Worm (Caenorhabditis elegans): ENCODE measurements around the gene tag-115.

Gene tag-115

DNA sequence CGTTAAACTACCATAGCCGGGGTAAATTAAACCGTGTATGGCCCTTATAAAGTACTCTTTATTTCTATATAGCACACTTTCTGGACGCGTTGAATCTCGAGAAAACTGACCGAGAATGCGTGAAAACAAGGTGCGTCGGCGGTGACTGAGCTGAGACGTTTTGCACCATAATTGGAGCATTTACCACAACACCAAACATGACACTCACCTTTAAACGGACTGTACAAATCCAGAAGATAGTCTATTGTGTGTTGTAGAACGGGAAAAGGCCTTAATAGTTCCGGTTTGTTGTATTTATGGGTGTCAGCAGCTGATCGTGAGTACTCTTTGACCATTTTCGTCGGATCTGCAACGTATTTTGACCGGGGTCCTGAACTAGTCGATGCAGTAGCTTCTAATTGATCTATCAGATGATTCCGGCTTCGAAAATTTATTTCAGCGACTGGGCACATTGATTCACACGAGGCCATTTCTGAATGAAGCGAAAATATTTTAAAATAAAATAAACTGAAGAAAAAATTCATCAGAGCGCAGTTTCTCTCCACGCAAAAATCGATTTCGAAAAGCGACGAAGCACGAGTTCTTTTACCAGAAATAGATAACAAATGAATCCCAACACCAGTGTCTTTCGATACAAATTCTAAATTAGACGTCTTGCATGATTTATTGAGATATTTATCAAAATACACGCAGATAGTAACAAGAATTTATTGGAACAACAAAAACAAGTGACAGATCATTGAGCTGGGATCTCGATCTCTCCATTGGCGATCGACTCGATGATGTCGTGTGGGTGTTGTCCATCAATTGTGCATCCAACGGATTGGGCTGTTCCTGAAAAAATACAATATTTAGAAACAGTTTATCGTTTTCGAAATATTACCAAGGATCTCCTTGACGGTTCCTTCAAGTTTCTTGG, at the start of gene tag-115 (continued):
- no peak for TF ChIP-seq sdz-38 (tag; optimal IDR thresholded peaks at IDR 0.05)
- TF ChIP-seq ztf-18 (tag; optimal IDR thresholded peaks at IDR 0.05) = peak; percentile 16
- TF ChIP-seq lin-54 (GFP tag; optimal IDR thresholded peaks at IDR 0.05) = peak; percentile 92
- TF ChIP-seq ceh-58 (GFP tag; IDR thresholded peaks at IDR 0.05) = peak; percentile 36; the same call in 1 of the 2 replicates
- TF ChIP-seq cebp-2 (GFP tag; IDR thresholded peaks at IDR 0.05) = peak; percentile 91
- TF ChIP-seq let-607 (tag; optimal IDR thresholded peaks at IDR 0.05) = peak in 1 of 2 experiments; percentile 69
- no peak for TF ChIP-seq sea-2 (GFP tag; IDR thresholded peaks at IDR 0.05)
- peak; percentile 73 for TF ChIP-seq pbrm-1 (GFP tag; IDR thresholded peaks at IDR 0.05)
- TF ChIP-seq nhr-120 (GFP tag; IDR thresholded peaks at IDR 0.05) = no peak
- TF ChIP-seq ztf-3 (GFP tag; optimal IDR thresholded peaks at IDR 0.05) = no peak
- TF ChIP-seq ceh-79 (tag; optimal IDR thresholded peaks at IDR 0.05) = no peak
- TF ChIP-seq lin-35 (GFP tag; optimal IDR thresholded peaks at IDR 0.05) = peak in 1 of 3 experiments; percentile 79
- no peak for TF ChIP-seq zfh-2 (GFP tag; conservative IDR thresholded peaks at IDR 0.05)
- TF ChIP-seq ztf-6 (GFP tag; IDR thresholded peaks at IDR 0.05) = no peak
- TF ChIP-seq nfya-1 (tag; optimal IDR thresholded peaks at IDR 0.05; ENCODE audit: borderline replicate concordance, insufficient read depth) = no peak
- TF ChIP-seq ceh-91 (GFP tag; IDR thresholded peaks at IDR 0.05) = peak; percentile 26; the same call in 1 of the 2 replicates
- no peak for TF ChIP-seq ceh-27 (GFP tag; optimal IDR thresholded peaks at IDR 0.05)
- no peak for TF ChIP-seq T07F8.4 (tag; optimal IDR thresholded peaks at IDR 0.05)
- TF ChIP-seq Y53F4B.3 (GFP tag; IDR thresholded peaks at IDR 0.05) = no peak
- no peak for TF ChIP-seq T26A5.8 (tag; optimal IDR thresholded peaks at IDR 0.05)
- no peak for TF ChIP-seq lag-1 (GFP tag; IDR thresholded peaks at IDR 0.05)
- peak; percentile 66 for TF ChIP-seq snpc-3.4 (tag; optimal IDR thresholded peaks at IDR 0.05)
- TF ChIP-seq snpc-1.1 (tag; optimal IDR thresholded peaks at IDR 0.05; ENCODE audit: insufficient read depth) = peak; percentile 22
- no peak for TF ChIP-seq egl-44 (GFP tag; IDR thresholded peaks at IDR 0.05)
- TF ChIP-seq madf-6 (GFP tag; IDR thresholded peaks at IDR 0.05) = peak; percentile 80
- TF ChIP-seq rcor-1 (GFP tag; IDR thresholded peaks at IDR 0.05) = peak; percentile 50
- TF ChIP-seq rpc-1 (optimal IDR thresholded peaks at IDR 0.05) = no peak
- TF ChIP-seq rpc-1 (tag; optimal IDR thresholded peaks at IDR 0.05) = peak; percentile 62
- TF ChIP-seq K12H6.12 (tag; optimal IDR thresholded peaks at IDR 0.05) = no peak
- no peak for TF ChIP-seq mel-28 (tag; optimal IDR thresholded peaks at IDR 0.05; ENCODE audit: borderline replicate concordance)
- no peak for TF ChIP-seq aptf-2 (GFP tag; conservative IDR thresholded peaks at IDR 0.05)
- peak; percentile 20 for TF ChIP-seq lin-40 (tag; optimal IDR thresholded peaks at IDR 0.05)
- TF ChIP-seq unc-130 (GFP tag; optimal IDR thresholded peaks at IDR 0.05) = peak; percentile 63
- peak; percentile 21 for TF ChIP-seq B0261.1 (tag; optimal IDR thresholded peaks at IDR 0.05)

DNA sequence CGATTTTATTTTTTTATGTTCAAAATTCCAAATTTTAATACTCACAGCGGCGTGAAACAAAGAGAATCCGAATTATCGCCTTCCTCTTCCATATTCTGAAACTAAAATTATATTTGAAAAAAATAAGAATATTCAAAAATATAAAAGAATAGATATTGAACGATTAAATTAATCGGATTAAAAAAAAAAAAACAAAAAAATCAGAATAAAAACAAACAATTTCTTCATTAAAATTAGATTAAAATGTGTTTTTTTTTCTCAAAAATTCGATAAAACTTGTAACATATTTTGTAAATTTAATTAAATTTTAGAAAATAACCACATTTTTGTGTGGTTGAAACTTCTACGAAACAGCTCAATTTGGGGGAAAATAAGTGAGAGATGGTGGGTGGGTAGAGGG, 43.6 kb upstream of the tag-115 start, which contains the start of gene cpsf-3:
Gene cpsf-3 (minus strand): TSS at position 101 of the 400 bp plus-strand sequence.
- TF ChIP-seq Y67H2A.10 (GFP tag; conservative IDR thresholded peaks at IDR 0.05) (no peak), lag-1 (GFP tag; IDR thresholded peaks at IDR 0.05) (no peak), D2030.7 (GFP tag; IDR thresholded peaks at IDR 0.05) (no peak), F57A8.1 (GFP tag; optimal IDR thresholded peaks at IDR 0.05) (no peak), madf-10 (tag; optimal IDR thresholded peaks at IDR 0.05) (no peak), egl-18 (GFP tag; IDR thresholded peaks at IDR 0.05) (no peak), F22D6.2 (tag; optimal IDR thresholded peaks at IDR 0.05) (no peak), mcd-1 (GFP tag; IDR thresholded peaks at IDR 0.05) (no peak), hmg-20 (GFP tag; IDR thresholded peaks at IDR 0.05) (no peak), madf-6 (GFP tag; IDR thresholded peaks at IDR 0.05) (no peak), C17E4.6 (GFP tag; IDR thresholded peaks at IDR 0.05) (no peak), nhr-27 (tag; optimal IDR thresholded peaks at IDR 0.05) (no peak), Y53G8AR.9 (GFP tag; conservative IDR thresholded peaks at IDR 0.05) (no peak), repo-1 (tag; optimal IDR thresholded peaks at IDR 0.05) (no peak), tlf-1 (GFP tag; optimal IDR thresholded peaks at IDR 0.05) (no peak)

All from whole organism, young adult.